Worm (Caenorhabditis elegans) whole organism, L4/young adult: ENCODE results near the gene elc-1.

Experiments used
- W03F9.2 ChIP-seq: fragments of 150-350 bp; optimal IDR thresholded peaks from 2 replicates; lab custom pipeline; 2014; ENCODE audit warnings: missing biosample characterization, missing genetic modification characterization
- dao-5 ChIP-seq: sonication (generic microtip); optimal IDR thresholded peaks from 2 replicates; lab custom pipeline; 2016; ENCODE audit warnings: missing genotype, missing genetic modification characterization, moderate library complexity, missing compliant biosample characterization
- him-1 ChIP-seq: sonication (generic microtip); optimal IDR thresholded peaks from 2 replicates; lab custom pipeline; 2016; ENCODE audit warnings: missing genotype, missing genetic modification reagents, missing genetic modification characterization, missing compliant biosample characterization

DNA sequence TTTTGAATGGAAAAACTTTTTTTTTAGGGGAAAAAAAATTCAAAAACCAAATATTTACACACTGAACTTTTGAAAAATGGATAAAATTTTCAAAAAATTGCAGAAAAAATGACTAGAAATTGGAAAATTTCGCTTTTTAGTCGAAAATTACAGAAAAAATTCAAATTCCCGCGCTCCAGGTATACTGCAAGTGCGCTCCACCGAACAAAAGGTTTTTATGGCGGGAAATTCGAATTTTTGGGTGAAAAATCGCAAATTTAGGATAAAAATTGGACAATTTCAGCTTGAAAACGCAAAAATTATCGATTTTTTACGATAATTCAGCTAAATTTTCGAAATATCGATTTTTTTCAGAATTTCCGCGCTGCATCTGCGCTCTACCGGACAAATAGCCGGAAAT is 12.3 kb upstream of the elc-1 start:
- TF ChIP-seq him-1 (tag; lab: Kevin White, UChicago), result no peak
- no peak for TF ChIP-seq dao-5 (tag; lab: Kevin White, UChicago)
- TF ChIP-seq W03F9.2 (tag; lab: Kevin White, UChicago), result no peak
